Worm (Caenorhabditis elegans) whole organism, L4 larva: ENCODE data around the gene F13E6.2.
A peak's percentile ranks its signal among the peaks of the same experiment; 100 is the strongest.

Source experiments
- D1046.2 ChIP-seq: fragments of 200-800 bp; sonication (Bioruptor generic); IDR thresholded peaks from 2 replicates; pipeline ENCODE4 v1.3.6; 2022; ENCODE audit warnings: missing genetic modification characterization, missing compliant biosample characterization
- R02D3.7 ChIP-seq: fragments of 150-350 bp; sonication (generic microtip); optimal IDR thresholded peaks from 3 replicates; lab custom pipeline; 2014; ENCODE audit warnings: missing biosample characterization, missing genetic modification characterization
- T20F7.1 ChIP-seq: fragments of 200-800 bp; sonication (Bioruptor generic); optimal IDR thresholded peaks from 2 replicates; lab custom pipeline; 2018; ENCODE audit warnings: mild to moderate bottlenecking, missing genetic modification characterization, missing compliant biosample characterization
- Y75B8A.6 ChIP-seq: fragments of 200-800 bp; sonication (Bioruptor generic); IDR thresholded peaks from 2 replicates; pipeline ENCODE4 v1.3.6; 2022; ENCODE audit warnings: missing genetic modification reagents, missing genetic modification characterization, missing compliant biosample characterization
- ZK337.2 ChIP-seq: fragments of 200-800 bp; sonication (Bioruptor generic); IDR thresholded peaks from 2 replicates; pipeline ENCODE4 v1.3.6; 2022; ENCODE audit warnings: missing genetic modification reagents, missing genetic modification characterization, missing compliant biosample characterization
- aha-1 ChIP-seq: fragments of 150-350 bp; peaks from one replicate; lab custom pipeline; 2014; ENCODE audit warnings: missing biosample characterization, missing genetic modification characterization
- ama-1 ChIP-seq: fragments of 150-350 bp; optimal IDR thresholded peaks from 2 replicates; lab custom pipeline; 2014; ENCODE audit warnings: inconsistent platforms, mixed read lengths
- ceh-32 ChIP-seq: sonication (generic microtip); optimal IDR thresholded peaks from 2 replicates; lab custom pipeline; 2016; ENCODE audit warnings: mild to moderate bottlenecking, missing genetic modification characterization, missing compliant biosample characterization; ENCODE audit not compliant: poor library complexity
- cey-2 ChIP-seq: sonication (generic microtip); optimal IDR thresholded peaks from 3 replicates; lab custom pipeline; 2017; ENCODE audit warnings: missing genetic modification characterization, mild to moderate bottlenecking, missing compliant biosample characterization, antibody characterized with exemption, borderline replicate concordance; ENCODE audit not compliant: insufficient read depth
- daf-16 ChIP-seq, 3 experiments: sonication (generic microtip); optimal IDR thresholded peaks; 2 replicates each; lab custom pipeline; 2016 to 2017; ENCODE audit warnings: missing genetic modification characterization in 3 of 3, missing genetic modification reagents in 3 of 3, mild to moderate bottlenecking in 2 of 3, missing compliant biosample characterization in 2 of 3, missing biosample characterization in 1 of 3, moderate library complexity in 1 of 3
- daf-19 ChIP-seq: fragments of 200-800 bp; sonication (Bioruptor generic); conservative IDR thresholded peaks from 2 replicates; pipeline ENCODE4 v1.3.6; 2022; ENCODE audit warnings: missing genetic modification characterization, missing compliant biosample characterization
- daf-8 ChIP-seq: fragments of 200-800 bp; sonication (Bioruptor generic); IDR thresholded peaks from 2 replicates; pipeline ENCODE4 v1.3.6; 2022; ENCODE audit warnings: missing genetic modification characterization, missing compliant biosample characterization
- duxl-1 ChIP-seq: sonication (generic microtip); optimal IDR thresholded peaks from 2 replicates; lab custom pipeline; 2016; ENCODE audit warnings: mild to moderate bottlenecking, missing genetic modification characterization, moderate library complexity, missing compliant biosample characterization; ENCODE audit not compliant: poor library complexity
- dve-1 ChIP-seq: sonication (generic microtip); optimal IDR thresholded peaks from 2 replicates; lab custom pipeline; 2017; ENCODE audit warnings: antibody characterized with exemption, mild to moderate bottlenecking, missing genetic modification characterization, missing compliant biosample characterization; ENCODE audit not compliant: insufficient read depth
- egl-27 ChIP-seq: sonication (generic microtip); optimal IDR thresholded peaks from 3 replicates; lab custom pipeline; 2017; ENCODE audit warnings: missing biosample characterization, missing genetic modification reagents, missing genetic modification characterization
- egl-43 ChIP-seq: fragments of 200-800 bp; sonication (Bioruptor generic); IDR thresholded peaks from 2 replicates; pipeline ENCODE4 v1.3.6; 2022; ENCODE audit warnings: missing genetic modification reagents, missing genetic modification characterization, missing compliant biosample characterization
- hlh-30 ChIP-seq: sonication (generic microtip); optimal IDR thresholded peaks from 2 replicates; lab custom pipeline; 2017; ENCODE audit warnings: antibody characterized with exemption, mild to moderate bottlenecking, missing genetic modification characterization, missing compliant biosample characterization; ENCODE audit not compliant: insufficient read depth
- hmg-1.1 ChIP-seq: fragments of 200-800 bp; sonication (Bioruptor generic); IDR thresholded peaks from 2 replicates; pipeline ENCODE4 v1.3.6; 2022; ENCODE audit warnings: missing genetic modification reagents, missing genetic modification characterization, missing compliant biosample characterization
- jun-1 ChIP-seq: fragments of 150-350 bp; optimal IDR thresholded peaks from 2 replicates; lab custom pipeline; 2014; ENCODE audit warnings: missing biosample characterization, missing genetic modification reagents, missing genetic modification characterization
- lin-38 ChIP-seq: fragments of 200-800 bp; sonication (Bioruptor generic); IDR thresholded peaks from 2 replicates; pipeline ENCODE4 v1.3.6; 2022; ENCODE audit warnings: missing genetic modification reagents, missing genetic modification characterization, missing compliant biosample characterization
- madf-5 ChIP-seq, 2 experiments: fragments of 200-800 bp; sonication (Bioruptor generic); IDR thresholded peaks; 2 replicates each; pipeline ENCODE4 v1.3.6; 2022; ENCODE audit warnings: missing compliant biosample characterization in 2 of 2, missing genetic modification characterization in 2 of 2
- madf-9 ChIP-seq: fragments of 200-800 bp; sonication (Bioruptor generic); conservative IDR thresholded peaks from 2 replicates; pipeline ENCODE4 v1.3.6; 2022; ENCODE audit warnings: missing genetic modification reagents, missing genetic modification characterization, missing compliant biosample characterization
- mdl-1 ChIP-seq, 2 experiments: fragments of 150-350 bp in 1 of 2; sonication (generic microtip) in 1 of 2; optimal IDR thresholded peaks; 2 replicates each; lab custom pipeline; 2014 to 2017; ENCODE audit warnings: missing biosample characterization in 2 of 2, missing genetic modification characterization in 2 of 2
- mdt-29 ChIP-seq: fragments of 200-800 bp; sonication (Bioruptor generic); IDR thresholded peaks from 2 replicates; pipeline ENCODE4 v1.3.6; 2022; ENCODE audit warnings: missing genetic modification reagents, missing genetic modification characterization, missing compliant biosample characterization
- nhr-11 ChIP-seq: fragments of 150-350 bp; optimal IDR thresholded peaks from 2 replicates; lab custom pipeline; 2014; ENCODE audit warnings: missing biosample characterization, missing genetic modification characterization
- nhr-28 ChIP-seq: fragments of 150-350 bp; optimal IDR thresholded peaks from 2 replicates; lab custom pipeline; 2014; ENCODE audit warnings: missing biosample characterization, missing genetic modification characterization
- nhr-42 ChIP-seq: fragments of 200-800 bp; sonication (Bioruptor generic); IDR thresholded peaks from 2 replicates; pipeline ENCODE4 v1.3.6; 2022; ENCODE audit warnings: missing genetic modification characterization, missing compliant biosample characterization
- pha-4 ChIP-seq, 2 experiments: fragments of 150-350 bp in 1 of 2; fragments of 200-800 bp in 1 of 2; sonication (Bioruptor generic) in 1 of 2; IDR thresholded peaks in 1 of 2; optimal IDR thresholded peaks in 1 of 2; 2 replicates each; pipeline versions ENCODE4 v1.3.6 to Lab custom; 2014 to 2022; ENCODE audit warnings: missing genetic modification characterization in 2 of 2, missing genetic modification reagents in 2 of 2, missing biosample characterization in 1 of 2, missing compliant biosample characterization in 1 of 2
- php-3 ChIP-seq: fragments of 200-800 bp; sonication (Bioruptor generic); IDR thresholded peaks from 2 replicates; pipeline ENCODE4 v1.3.6; 2022; ENCODE audit warnings: missing genetic modification reagents, missing genetic modification characterization, missing compliant biosample characterization
- skn-1 ChIP-seq: fragments of 150-350 bp; optimal IDR thresholded peaks from 2 replicates; lab custom pipeline; 2014; ENCODE audit warnings: missing biosample characterization, missing genetic modification characterization
- snpc-1.2 ChIP-seq: fragments of 200-800 bp; sonication (Bioruptor generic); IDR thresholded peaks from 2 replicates; pipeline ENCODE4 v1.3.6; 2022; ENCODE audit warnings: missing genetic modification reagents, missing genetic modification characterization, missing compliant biosample characterization
- snpc-4 ChIP-seq: fragments of 150-350 bp; optimal IDR thresholded peaks from 2 replicates; lab custom pipeline; 2014; ENCODE audit warnings: missing biosample characterization, missing genetic modification characterization
- tag-97 ChIP-seq: fragments of 200-800 bp; sonication (Bioruptor generic); IDR thresholded peaks from 2 replicates; pipeline ENCODE4 v1.3.6; 2022; ENCODE audit warnings: missing genetic modification characterization, missing compliant biosample characterization
- unc-130 ChIP-seq: sonication (generic microtip); optimal IDR thresholded peaks from 2 replicates; lab custom pipeline; 2016; ENCODE audit warnings: missing genetic modification reagents, missing genetic modification characterization, missing compliant biosample characterization
- unc-62 ChIP-seq, 3 experiments: fragments of 150-350 bp in 1 of 3; sonication (generic microtip); optimal IDR thresholded peaks in 2 of 3; peaks in 1 of 3; 1 replicate in 1 of 3; 2 replicates in 2 of 3; lab custom pipeline; 2014 to 2017; ENCODE audit warnings: missing biosample characterization in 3 of 3, missing genetic modification characterization in 3 of 3, missing genetic modification reagents in 3 of 3, missing genotype in 1 of 3
- zfp-2 ChIP-seq: sonication (generic microtip); optimal IDR thresholded peaks from 2 replicates; lab custom pipeline; 2016; ENCODE audit warnings: mild to moderate bottlenecking, missing genetic modification characterization, missing compliant biosample characterization
- zfp-3 ChIP-seq: fragments of 200-800 bp; sonication (Bioruptor generic); conservative IDR thresholded peaks from 2 replicates; pipeline ENCODE4 v1.3.6; 2022; ENCODE audit warnings: missing genetic modification reagents, missing genetic modification characterization, missing compliant biosample characterization
- ztf-7 ChIP-seq: fragments of 150-350 bp; optimal IDR thresholded peaks from 2 replicates; lab custom pipeline; 2014; ENCODE audit warnings: missing biosample characterization, missing genetic modification characterization

F13E6.2 gene

ce11 chrX:10674199-10674598, at the start of gene F13E6.2:
Gene F13E6.2 (minus strand): TSS chrX:10674299.
- TF ChIP-seq zfp-2 (tag; lab: Kevin White, UChicago) (no peak), nhr-28 (no peak), daf-16 (GFP tag; optimal IDR thresholded peaks at IDR 0.05; lab: Kevin White, UChicago) (no peak), daf-16 (tag; optimal IDR thresholded peaks at IDR 0.05; lab: Kevin White, UChicago) (no peak), daf-8 (GFP tag; lab: Robert Waterston, UW) (no peak), egl-43 (GFP tag; lab: Robert Waterston, UW) (no peak), dve-1 (no peak), duxl-1 (tag; lab: Kevin White, UChicago) (no peak), nhr-42 (GFP tag; lab: Robert Waterston, UW) (no peak), ZK337.2 (no peak), snpc-4 (no peak), skn-1 (tag; lab: Kevin White, UChicago) (no peak), unc-62 (GFP tag; optimal IDR thresholded peaks at IDR 0.05 in 1 of 2; lab: Kevin White, UChicago) (no peak), unc-62 (tag; optimal IDR thresholded peaks at IDR 0.05; lab: Kevin White, UChicago) (no peak), madf-5 (GFP tag; IDR thresholded peaks at IDR 0.05; lab: Robert Waterston, UW) (no peak), lin-38 (GFP tag; lab: Robert Waterston, UW) (no peak), snpc-1.2 (GFP tag; lab: Robert Waterston, UW) (no peak), nhr-11 (no peak), pha-4 (GFP tag; IDR thresholded peaks at IDR 0.05; lab: Robert Waterston, UW) (no peak), pha-4 (tag; optimal IDR thresholded peaks at IDR 0.05; lab: Kevin White, UChicago) (no peak), R02D3.7 (tag; lab: Kevin White, UChicago) (no peak)
- TF ChIP-seq, all 104 proteins: peak for 0

DNA sequence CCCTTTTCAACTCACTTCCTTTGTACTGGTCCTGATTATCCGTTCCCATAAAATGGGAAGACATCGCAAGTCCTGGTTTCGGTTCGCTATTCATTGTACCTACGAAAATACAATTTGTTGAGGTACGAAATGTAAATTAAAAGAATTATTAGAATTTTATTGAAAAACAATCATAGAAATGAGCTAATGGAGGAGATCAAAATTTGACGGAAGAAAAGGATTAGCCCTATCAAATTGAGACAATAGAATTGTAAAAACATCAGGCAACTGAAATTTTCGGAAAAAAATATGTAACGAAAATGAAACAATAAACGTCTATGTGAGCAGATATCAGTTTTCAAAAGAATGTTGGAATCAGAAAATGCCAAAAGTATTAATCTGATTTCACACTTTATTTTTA, 47.9 kb upstream of the F13E6.2 start, which contains the start of gene mbr-1:
Gene mbr-1 (minus strand): TSS at position 101 of the 400 bp plus-strand sequence.
- TF ChIP-seq ama-1 (lab: Kevin White, UChicago) (no peak), aha-1 (tag; lab: Kevin White, UChicago) (peak; percentile 57)

DNA sequence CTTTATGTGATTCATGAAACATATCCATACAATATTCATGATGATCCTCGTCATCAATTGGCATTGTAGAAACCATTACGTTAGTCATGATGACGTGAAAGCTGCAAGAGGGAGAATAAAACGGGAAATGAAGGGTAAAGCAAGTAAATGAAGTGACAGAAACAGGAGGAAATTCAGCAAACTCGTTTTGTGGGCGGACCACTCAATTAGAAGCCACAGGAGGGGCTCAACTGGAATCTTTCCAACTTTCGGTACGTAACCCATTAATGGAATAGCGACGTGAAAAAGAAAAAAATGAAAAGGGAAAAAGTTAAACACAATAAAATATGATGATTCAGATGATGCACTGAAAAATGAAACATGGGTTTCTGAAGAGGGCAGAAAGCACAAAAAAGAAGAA, 42.9 kb upstream of the F13E6.2 start, which contains the start of gene T01C1.4:
Gene T01C1.4 (minus strand): TSS at position 101 of the 400 bp plus-strand sequence.
- TF ChIP-seq madf-9 (no peak), tag-97 (GFP tag; lab: Robert Waterston, UW) (no peak)

DNA sequence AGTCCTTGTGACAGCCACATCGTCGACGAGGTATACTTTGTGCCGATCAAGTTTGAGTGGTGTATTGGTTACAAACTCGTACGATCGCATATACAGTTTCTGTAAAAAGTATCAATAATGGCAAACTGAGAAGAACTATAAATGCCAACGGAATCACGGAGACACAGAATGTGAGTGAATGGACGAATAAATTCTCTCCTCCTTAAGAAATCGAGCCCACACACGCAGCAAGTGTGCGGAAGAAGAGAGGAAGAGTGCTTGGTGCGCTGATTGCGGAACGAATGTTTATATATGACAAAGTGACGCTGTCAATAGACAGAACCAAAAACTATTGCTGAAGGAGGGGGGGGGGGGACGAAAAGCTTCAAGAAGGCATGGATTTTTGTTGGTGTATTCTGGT, 37.7 kb upstream of the F13E6.2 start, which contains the start of gene rhgf-1:
Gene rhgf-1 (minus strand): TSS at position 101 of the 400 bp plus-strand sequence.
- TF ChIP-seq unc-62 (GFP tag; optimal IDR thresholded peaks at IDR 0.05 in 1 of 2; lab: Kevin White, UChicago) (peak in 1 of 2 experiments; percentile 73), unc-62 (tag; optimal IDR thresholded peaks at IDR 0.05; lab: Kevin White, UChicago) (no peak), mdt-29 (GFP tag; lab: Robert Waterston, UW) (no peak)

DNA sequence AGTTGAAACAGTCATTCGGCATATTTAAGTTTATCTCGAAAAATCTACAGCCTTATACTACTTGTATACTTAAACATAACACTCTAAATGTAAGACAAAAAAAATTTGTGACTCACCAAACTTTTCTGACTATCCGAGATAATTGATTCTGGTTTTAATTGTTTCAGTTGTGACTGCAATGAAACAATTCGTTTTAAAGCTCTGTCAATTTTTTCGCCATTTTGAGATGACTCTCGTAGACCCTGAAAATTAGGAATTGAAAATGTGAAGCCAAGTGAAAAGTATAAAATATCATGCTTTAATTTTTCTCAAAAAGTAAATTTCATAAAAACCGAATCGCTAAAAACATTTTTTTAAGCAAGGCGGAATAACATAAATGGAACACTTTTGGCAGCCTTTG, 30.2 kb upstream of the F13E6.2 start:
- TF ChIP-seq Y75B8A.6 (GFP tag; lab: Robert Waterston, UW) (no peak), unc-62 (GFP tag; optimal IDR thresholded peaks at IDR 0.05 in 1 of 2; lab: Kevin White, UChicago) (peak in 1 of 2 experiments; percentile 94), unc-62 (tag; optimal IDR thresholded peaks at IDR 0.05; lab: Kevin White, UChicago) (no peak), unc-130 (no peak)

- no peak for TF ChIP-seq D1046.2 (GFP tag; lab: Robert Waterston, UW)
- TF ChIP-seq daf-16 (GFP tag; optimal IDR thresholded peaks at IDR 0.05; lab: Kevin White, UChicago), result no peak
- TF ChIP-seq daf-16 (tag; optimal IDR thresholded peaks at IDR 0.05; lab: Kevin White, UChicago), result peak; percentile 57
- TF ChIP-seq duxl-1 (tag; lab: Kevin White, UChicago), result no peak
- no peak for TF ChIP-seq egl-27 (tag; lab: Kevin White, UChicago)
- no peak for TF ChIP-seq ztf-7 (tag; lab: Kevin White, UChicago)
- TF ChIP-seq zfp-3, result no peak
- TF ChIP-seq php-3, result no peak
- no peak for TF ChIP-seq daf-19 (GFP tag; lab: Robert Waterston, UW)
- TF ChIP-seq T20F7.1 (GFP tag; lab: Kevin White, UChicago), result no peak
- TF ChIP-seq nhr-28, result peak; percentile 98
- TF ChIP-seq ceh-32, result no peak
- no peak for TF ChIP-seq jun-1 (tag; lab: Kevin White, UChicago)
- no peak for TF ChIP-seq unc-62 (GFP tag; optimal IDR thresholded peaks at IDR 0.05 in 1 of 2; lab: Kevin White, UChicago)
- no peak for TF ChIP-seq unc-62 (tag; optimal IDR thresholded peaks at IDR 0.05; lab: Kevin White, UChicago)
- peak in 1 of 2 experiments; percentile 30 for TF ChIP-seq mdl-1 (tag; optimal IDR thresholded peaks at IDR 0.05; lab: Kevin White, UChicago)
- TF ChIP-seq nhr-42 (GFP tag; lab: Robert Waterston, UW), result no peak
- TF ChIP-seq hmg-1.1 (GFP tag; lab: Robert Waterston, UW), result no peak
- peak; percentile 54 for TF ChIP-seq hlh-30 (tag; lab: Kevin White, UChicago)
- no peak for TF ChIP-seq cey-2 (tag; lab: Kevin White, UChicago)
Observed at ce11 chrX:10694933-10695332, 20.8 kb upstream of the F13E6.2 start, which contains the start of gene plpp-1.3. Gene plpp-1.3 (plus strand): TSS chrX:10695312.
